Worm (Caenorhabditis elegans) whole organism, L4/young adult: Measurements from ENCODE around the gene F26A1.9.

Source experiments
- W03F9.2 ChIP-seq: fragments of 150-350 bp; optimal IDR thresholded peaks from 2 replicates; lab custom pipeline; 2014; ENCODE audit warnings: missing biosample characterization, missing genetic modification characterization
- him-1 ChIP-seq: sonication (generic microtip); optimal IDR thresholded peaks from 2 replicates; lab custom pipeline; 2016; ENCODE audit warnings: missing genotype, missing genetic modification reagents, missing genetic modification characterization, missing compliant biosample characterization

DNA sequence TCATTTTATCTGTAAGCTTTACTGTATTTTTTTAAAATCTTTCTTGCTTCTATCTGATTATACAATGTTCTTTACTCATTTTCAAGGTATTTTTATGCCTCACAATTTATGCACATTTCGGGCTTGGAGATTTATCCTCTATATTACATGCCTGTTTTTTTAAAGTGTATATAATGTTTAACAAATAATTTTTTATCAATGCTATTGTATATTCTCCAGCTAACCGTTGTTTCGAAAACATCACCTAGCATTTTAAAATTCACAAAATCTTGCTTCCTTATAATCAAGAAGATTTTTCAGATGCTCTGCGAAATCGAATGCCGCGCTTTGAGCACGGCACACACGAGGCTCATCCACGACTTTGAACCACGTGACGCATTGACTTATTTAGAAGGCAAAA, 22.7 kb upstream of the F26A1.9 start, which contains the start of gene ced-4:
- no peak for TF ChIP-seq W03F9.2 (tag; lab: Kevin White, UChicago)
- TF ChIP-seq him-1 (tag; lab: Kevin White, UChicago) = no peak
